Worm (Caenorhabditis elegans): ENCODE measurements around the gene F38H4.3.

The F38H4.3 gene

DNA sequence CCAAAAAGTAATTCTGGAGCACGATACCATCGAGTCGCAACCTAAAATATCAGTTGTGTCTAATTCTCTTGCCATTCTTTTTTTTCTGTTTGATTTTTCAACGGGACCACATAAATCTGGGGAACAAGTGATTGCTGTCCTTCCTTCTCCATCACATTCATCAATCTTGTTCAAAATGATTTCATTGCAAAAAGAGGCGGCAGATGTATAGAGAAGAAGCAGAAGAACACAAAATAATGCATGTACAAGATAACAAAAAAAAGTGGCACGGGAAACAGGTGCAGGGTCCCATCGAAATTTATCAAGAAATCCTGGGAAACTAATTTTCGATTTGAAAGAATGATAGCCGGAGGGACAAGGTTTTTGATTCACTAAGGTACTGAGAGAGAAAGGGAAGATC, 43.0 kb upstream of the F38H4.3 start:
- TF ChIP-seq lin-11 (tag; optimal IDR thresholded peaks at IDR 0.05) (no peak), F13H6.1 (tag; optimal IDR thresholded peaks at IDR 0.05) (peak; percentile 18), nhr-23 (tag; optimal IDR thresholded peaks at IDR 0.05) (no peak)

DNA sequence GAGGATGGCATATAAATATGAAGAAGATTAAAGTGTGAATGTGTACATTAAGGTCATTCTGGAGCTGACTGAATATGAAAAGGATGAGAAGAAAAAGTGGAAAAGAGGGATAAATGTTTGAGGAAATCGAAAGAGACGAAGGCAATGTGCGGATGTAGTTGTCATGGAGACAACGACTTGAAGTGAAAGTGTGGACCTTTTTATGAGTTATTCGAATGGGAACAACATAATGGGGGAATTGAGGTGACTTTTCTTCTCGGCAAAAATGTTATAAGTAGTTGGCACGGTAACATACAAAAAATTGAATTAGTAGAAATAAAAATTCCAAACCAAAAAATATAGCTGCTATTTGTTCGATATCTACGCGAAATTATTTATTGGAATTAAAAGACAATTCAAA, 41.1 kb upstream of the F38H4.3 start, which contains the start of gene dyf-18:
Gene dyf-18 (minus strand): TSS at position 101 of the 400 bp plus-strand sequence.
- TF ChIP-seq nhr-10 (tag; optimal IDR thresholded peaks at IDR 0.05) (no peak), ztf-1 (GFP tag; conservative IDR thresholded peaks at IDR 0.05) (no peak), mdl-1 (tag; optimal IDR thresholded peaks at IDR 0.05) (no peak), R02D3.7 (tag; optimal IDR thresholded peaks at IDR 0.05) (no peak), alr-1 (tag; optimal IDR thresholded peaks at IDR 0.05) (no peak), nhr-6 (tag; optimal IDR thresholded peaks at IDR 0.05) (no peak), skn-1 (tag; optimal IDR thresholded peaks at IDR 0.05) (no peak), mab-5 (tag; optimal IDR thresholded peaks at IDR 0.05) (no peak), gmeb-1 (tag; optimal IDR thresholded peaks at IDR 0.05) (no peak), nhr-21 (tag; optimal IDR thresholded peaks at IDR 0.05) (no peak), mbf-1 (tag; optimal IDR thresholded peaks at IDR 0.05) (no peak), elt-3 (tag; optimal IDR thresholded peaks at IDR 0.05) (no peak), F13H6.1 (tag; optimal IDR thresholded peaks at IDR 0.05) (no peak), nhr-129 (tag; optimal IDR thresholded peaks at IDR 0.05) (no peak), elt-1 (tag; optimal IDR thresholded peaks at IDR 0.05) (no peak), ztf-11 (tag; optimal IDR thresholded peaks at IDR 0.05) (no peak), zag-1 (tag; optimal IDR thresholded peaks at IDR 0.05) (no peak), ztf-4 (tag; optimal IDR thresholded peaks at IDR 0.05) (no peak), nhr-11 (tag; optimal IDR thresholded peaks at IDR 0.05) (no peak)

ce11 chrIV:11803044-11803443, 39.2 kb upstream of the F38H4.3 start, which contains the start of gene H01G02.4:
Gene H01G02.4, minus strand, starts transcription at chrIV:11803144.
- TF ChIP-seq ceh-16 (tag; optimal IDR thresholded peaks at IDR 0.05), result no peak
- no peak for TF ChIP-seq ceh-82 (tag; optimal IDR thresholded peaks at IDR 0.05)
- no peak for TF ChIP-seq lin-39 (tag; optimal IDR thresholded peaks at IDR 0.05)
- TF ChIP-seq nhr-6 (tag; optimal IDR thresholded peaks at IDR 0.05), result no peak
- no peak for TF ChIP-seq lsy-2 (tag; optimal IDR thresholded peaks at IDR 0.05)
- no peak for TF ChIP-seq gmeb-1 (tag; optimal IDR thresholded peaks at IDR 0.05)
- no peak for TF ChIP-seq sma-3 (GFP tag; optimal IDR thresholded peaks at IDR 0.05)
- no peak for TF ChIP-seq egl-27 (tag; optimal IDR thresholded peaks at IDR 0.05)
- TF ChIP-seq snpc-4 (tag; optimal IDR thresholded peaks at IDR 0.05), result no peak
- TF ChIP-seq sma-9 (GFP tag; optimal IDR thresholded peaks at IDR 0.05), result no peak
- TF ChIP-seq sma-9 (tag; optimal IDR thresholded peaks at IDR 0.05), result no peak
- no peak for TF ChIP-seq nhr-25 (tag; optimal IDR thresholded peaks at IDR 0.05)
- TF ChIP-seq nhr-77 (tag; optimal IDR thresholded peaks at IDR 0.05), result no peak
- no peak for TF ChIP-seq C34F6.9 (tag; optimal IDR thresholded peaks at IDR 0.05)

- TF ChIP-seq snpc-4 (tag; optimal IDR thresholded peaks at IDR 0.05) (no peak), nhr-77 (tag; optimal IDR thresholded peaks at IDR 0.05) (no peak), unc-62 (GFP tag; optimal IDR thresholded peaks at IDR 0.05) (no peak), zag-1 (tag; optimal IDR thresholded peaks at IDR 0.05) (no peak), peb-1 (tag; optimal IDR thresholded peaks at IDR 0.05) (no peak), R02D3.7 (tag; optimal IDR thresholded peaks at IDR 0.05) (no peak), ceh-82 (tag; optimal IDR thresholded peaks at IDR 0.05) (no peak), ama-1 (optimal IDR thresholded peaks at IDR 0.05) (no peak), Y55F3AM.14 (GFP tag; optimal IDR thresholded peaks at IDR 0.05) (no peak), elt-1 (tag; optimal IDR thresholded peaks at IDR 0.05) (no peak), lin-13 (GFP tag; optimal IDR thresholded peaks at IDR 0.05) (no peak), fos-1 (tag; optimal IDR thresholded peaks at IDR 0.05) (no peak), nhr-237 (tag; optimal IDR thresholded peaks at IDR 0.05) (no peak), lin-39 (tag; optimal IDR thresholded peaks at IDR 0.05) (no peak), nhr-25 (tag; optimal IDR thresholded peaks at IDR 0.05) (no peak)
Observed at ce11 chrIV:11804053-11804452, 38.2 kb upstream of the F38H4.3 start, which contains the start of gene H01G02.1. Gene H01G02.1, minus strand, starts transcription at chrIV:11804153.
